Worm (Caenorhabditis elegans) whole organism, L2 larva: ENCODE measurements around the gene sax-7.
A peak's percentile ranks its signal among the peaks of the same experiment; 100 is the strongest.

ENCODE experiments used
- F13H6.1 ChIP-seq: sonication (generic microtip); optimal IDR thresholded peaks from 2 replicates; lab custom pipeline; 2016; ENCODE audit warnings: missing genetic modification characterization, missing compliant biosample characterization
- Y55F3AM.14 ChIP-seq: fragments of 200-800 bp; sonication (Bioruptor generic); optimal IDR thresholded peaks from 2 replicates; lab custom pipeline; 2018; ENCODE audit warnings: mild to moderate bottlenecking, missing genetic modification characterization, missing compliant biosample characterization
- alr-1 ChIP-seq: fragments of 150-350 bp; optimal IDR thresholded peaks from 2 replicates; lab custom pipeline; 2014; ENCODE audit warnings: missing biosample characterization, missing genetic modification characterization
- aly-2 ChIP-seq: fragments of 150-350 bp; optimal IDR thresholded peaks from 2 replicates; lab custom pipeline; 2014; ENCODE audit warnings: missing biosample characterization, missing genetic modification characterization
- ceh-16 ChIP-seq: fragments of 150-350 bp; optimal IDR thresholded peaks from 2 replicates; lab custom pipeline; 2014; ENCODE audit warnings: missing biosample characterization, missing genetic modification characterization
- crh-2 ChIP-seq: sonication (generic microtip); optimal IDR thresholded peaks from 2 replicates; lab custom pipeline; 2017; ENCODE audit warnings: missing biosample characterization, missing genetic modification characterization
- dmd-4 ChIP-seq: sonication (generic microtip); optimal IDR thresholded peaks from 2 replicates; lab custom pipeline; 2017; ENCODE audit warnings: missing biosample characterization, missing genetic modification characterization
- egl-27 ChIP-seq: sonication (generic microtip); optimal IDR thresholded peaks from 3 replicates; lab custom pipeline; 2017; ENCODE audit warnings: missing biosample characterization, missing genetic modification reagents, missing genetic modification characterization
- elt-1 ChIP-seq: fragments of 150-350 bp; optimal IDR thresholded peaks from 2 replicates; lab custom pipeline; 2014; ENCODE audit warnings: missing biosample characterization, missing genetic modification characterization
- elt-3 ChIP-seq: sonication (generic microtip); optimal IDR thresholded peaks from 2 replicates; lab custom pipeline; 2017; ENCODE audit warnings: missing biosample characterization, missing genetic modification characterization
- fos-1 ChIP-seq: fragments of 150-350 bp; optimal IDR thresholded peaks from 2 replicates; lab custom pipeline; 2014; ENCODE audit warnings: missing biosample characterization, missing genetic modification characterization
- gmeb-1 ChIP-seq: fragments of 150-350 bp; optimal IDR thresholded peaks from 2 replicates; lab custom pipeline; 2014; ENCODE audit warnings: missing biosample characterization, missing genetic modification characterization
- lin-11 ChIP-seq: fragments of 150-350 bp; sonication (generic microtip); optimal IDR thresholded peaks from 2 replicates; lab custom pipeline; 2014; ENCODE audit warnings: missing biosample characterization, missing genetic modification characterization, inconsistent platforms, mixed read lengths
- lin-13 ChIP-seq: fragments of 150-350 bp; optimal IDR thresholded peaks from 2 replicates; lab custom pipeline; 2014; ENCODE audit warnings: missing biosample characterization, missing genetic modification reagents, missing genetic modification characterization
- lin-39 ChIP-seq: fragments of 150-350 bp; optimal IDR thresholded peaks from 2 replicates; lab custom pipeline; 2014; ENCODE audit warnings: missing biosample characterization, missing genetic modification reagents, missing genetic modification characterization
- lsy-2 ChIP-seq, 2 experiments: fragments of 150-350 bp in 1 of 2; sonication (generic microtip) in 1 of 2; optimal IDR thresholded peaks; 2 replicates each; lab custom pipeline; 2014 to 2017; ENCODE audit warnings: missing biosample characterization in 2 of 2, missing genetic modification characterization in 2 of 2
- mbf-1 ChIP-seq: sonication (generic microtip); optimal IDR thresholded peaks from 2 replicates; lab custom pipeline; 2017; ENCODE audit warnings: missing biosample characterization, missing genetic modification characterization
- mdl-1 ChIP-seq, 2 experiments: fragments of 150-350 bp in 1 of 2; sonication (generic microtip) in 1 of 2; optimal IDR thresholded peaks; 2 replicates each; lab custom pipeline; 2017; ENCODE audit warnings: missing biosample characterization in 2 of 2, missing genetic modification characterization in 2 of 2
- nhr-10 ChIP-seq: sonication (generic microtip); optimal IDR thresholded peaks from 2 replicates; lab custom pipeline; 2017; ENCODE audit warnings: missing biosample characterization, missing genetic modification characterization
- nhr-11 ChIP-seq: fragments of 150-350 bp; optimal IDR thresholded peaks from 2 replicates; lab custom pipeline; 2014; ENCODE audit warnings: missing biosample characterization, missing genetic modification characterization
- nhr-12 ChIP-seq: fragments of 150-350 bp; optimal IDR thresholded peaks from 2 replicates; lab custom pipeline; 2014; ENCODE audit warnings: missing biosample characterization, missing genetic modification characterization
- nhr-129 ChIP-seq: fragments of 150-350 bp; optimal IDR thresholded peaks from 2 replicates; lab custom pipeline; 2014; ENCODE audit warnings: missing biosample characterization, missing genetic modification characterization
- nhr-21 ChIP-seq: fragments of 150-350 bp; optimal IDR thresholded peaks from 2 replicates; lab custom pipeline; 2014; ENCODE audit warnings: missing biosample characterization, missing genetic modification characterization
- nhr-237 ChIP-seq: fragments of 150-350 bp; optimal IDR thresholded peaks from 2 replicates; lab custom pipeline; 2014; ENCODE audit warnings: missing biosample characterization, missing genetic modification characterization
- nhr-6 ChIP-seq: fragments of 150-350 bp; optimal IDR thresholded peaks from 2 replicates; lab custom pipeline; 2014; ENCODE audit warnings: missing biosample characterization, missing genetic modification characterization
- nhr-77 ChIP-seq: fragments of 150-350 bp; optimal IDR thresholded peaks from 2 replicates; lab custom pipeline; 2014; ENCODE audit warnings: missing biosample characterization, missing genetic modification characterization
- peb-1 ChIP-seq: fragments of 150-350 bp; optimal IDR thresholded peaks from 2 replicates; lab custom pipeline; 2014; ENCODE audit warnings: missing biosample characterization, missing genetic modification characterization
- sem-4 ChIP-seq: fragments of 150-350 bp; optimal IDR thresholded peaks from 2 replicates; lab custom pipeline; 2014; ENCODE audit warnings: missing biosample characterization, missing genetic modification reagents, missing genetic modification characterization
- sma-3 ChIP-seq: sonication (generic microtip); optimal IDR thresholded peaks from 2 replicates; lab custom pipeline; 2016; ENCODE audit warnings: missing genetic modification reagents, missing genetic modification characterization, missing compliant biosample characterization
- sma-9 ChIP-seq, 2 experiments: fragments of 150-350 bp in 1 of 2; sonication (generic microtip) in 1 of 2; optimal IDR thresholded peaks; 2 replicates each; lab custom pipeline; 2014 to 2016; ENCODE audit warnings: missing genetic modification characterization in 2 of 2, mild to moderate bottlenecking in 1 of 2, missing biosample characterization in 1 of 2, missing compliant biosample characterization in 1 of 2, missing genetic modification reagents in 1 of 2, moderate library complexity in 1 of 2
- snpc-4 ChIP-seq: fragments of 150-350 bp; optimal IDR thresholded peaks from 2 replicates; lab custom pipeline; 2014; ENCODE audit warnings: missing biosample characterization, missing genetic modification characterization
- unc-39 ChIP-seq: fragments of 150-350 bp; optimal IDR thresholded peaks from 2 replicates; lab custom pipeline; 2014; ENCODE audit warnings: missing biosample characterization, missing genetic modification characterization
- unc-62 ChIP-seq: fragments of 150-350 bp; optimal IDR thresholded peaks from 2 replicates; lab custom pipeline; 2014; ENCODE audit warnings: missing biosample characterization, missing genetic modification reagents, missing genetic modification characterization
- zag-1 ChIP-seq: fragments of 150-350 bp; optimal IDR thresholded peaks from 2 replicates; lab custom pipeline; 2014; ENCODE audit warnings: missing biosample characterization, missing genetic modification characterization
- ztf-1 ChIP-seq: fragments of 200-800 bp; sonication (Bioruptor generic); conservative IDR thresholded peaks from 2 replicates; pipeline ENCODE4 v1.3.6; 2022; ENCODE audit warnings: missing genetic modification characterization, missing compliant biosample characterization
- ztf-11 ChIP-seq: sonication (generic microtip); optimal IDR thresholded peaks from 2 replicates; lab custom pipeline; 2017; ENCODE audit warnings: missing biosample characterization, missing genetic modification characterization

Gene sax-7

DNA sequence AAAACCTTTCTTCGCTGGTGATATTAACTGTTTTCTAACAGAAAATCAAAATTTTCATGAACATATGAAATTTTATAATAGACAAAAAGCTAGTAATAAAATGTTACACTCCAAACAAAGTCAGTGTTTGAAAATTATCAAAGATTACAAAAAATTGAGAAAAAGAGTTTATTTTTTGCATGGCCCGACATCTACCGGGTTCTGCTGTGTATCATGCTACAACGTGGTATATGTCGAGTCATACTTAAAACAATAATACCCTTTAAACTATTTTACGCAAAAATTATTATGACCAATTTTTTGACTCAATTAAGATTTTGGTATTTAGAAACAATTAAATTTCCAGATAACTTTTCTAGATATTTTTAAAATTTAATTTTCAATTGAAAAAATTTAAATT lies 13.1 kb downstream of the sax-7 start:
- TF ChIP-seq snpc-4 (tag; lab: Kevin White, UChicago) (peak; percentile 37), nhr-129 (tag; lab: Kevin White, UChicago) (no peak)

DNA sequence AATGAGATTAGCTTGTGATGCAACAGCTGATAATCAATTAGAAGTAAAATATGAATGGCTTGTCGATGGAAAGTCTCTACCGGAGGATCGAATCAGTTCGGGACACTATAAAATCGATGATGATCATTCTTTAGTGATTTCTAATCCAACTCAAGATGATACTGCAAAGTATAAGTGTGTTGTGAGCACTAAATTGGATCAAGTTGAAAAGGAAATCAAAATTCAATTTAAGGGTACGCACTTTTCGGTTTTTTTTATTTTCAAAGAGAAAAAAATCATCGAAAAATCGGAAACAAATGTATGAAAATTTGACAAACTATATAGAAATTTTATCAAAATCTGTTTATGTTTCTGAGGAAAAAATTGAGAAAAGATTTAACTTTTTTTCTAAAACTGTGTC lies 14.1 kb downstream of the sax-7 start:
- no peak for TF ChIP-seq lin-11 (tag; lab: Kevin White, UChicago)
- TF ChIP-seq nhr-10 (tag; lab: Kevin White, UChicago), result no peak
- TF ChIP-seq lin-39 (tag; lab: Kevin White, UChicago), result no peak
- TF ChIP-seq sma-3 (GFP tag; lab: Kevin White, UChicago), result no peak
- no peak for TF ChIP-seq ceh-16 (tag; lab: Kevin White, UChicago)
- TF ChIP-seq nhr-6 (tag; lab: Kevin White, UChicago), result no peak
- no peak for TF ChIP-seq unc-62 (GFP tag; lab: Kevin White, UChicago)
- no peak for TF ChIP-seq mbf-1 (tag; lab: Kevin White, UChicago)
- TF ChIP-seq nhr-237 (tag; lab: Kevin White, UChicago), result no peak
- TF ChIP-seq gmeb-1 (tag; lab: Kevin White, UChicago), result no peak
- no peak for TF ChIP-seq zag-1 (tag; lab: Kevin White, UChicago)
- no peak for TF ChIP-seq nhr-12 (tag; lab: Kevin White, UChicago)
- no peak for TF ChIP-seq peb-1 (tag; lab: Kevin White, UChicago)
- TF ChIP-seq nhr-11 (tag; lab: Kevin White, UChicago), result no peak
- TF ChIP-seq nhr-21 (tag; lab: Kevin White, UChicago), result no peak
- TF ChIP-seq lin-13, result no peak
- TF ChIP-seq, all 48 proteins: peak for 0

- TF ChIP-seq elt-3 (tag; lab: Kevin White, UChicago) (no peak), lin-11 (tag; lab: Kevin White, UChicago) (no peak), peb-1 (tag; lab: Kevin White, UChicago) (no peak), nhr-77 (tag; lab: Kevin White, UChicago) (no peak), crh-2 (no peak), ztf-1 (GFP tag; lab: Robert Waterston, UW) (no peak), dmd-4 (tag; lab: Kevin White, UChicago) (no peak), unc-62 (GFP tag; lab: Kevin White, UChicago) (no peak), unc-39 (tag; lab: Kevin White, UChicago) (no peak), nhr-11 (tag; lab: Kevin White, UChicago) (no peak), elt-1 (tag; lab: Kevin White, UChicago) (no peak), gmeb-1 (tag; lab: Kevin White, UChicago) (no peak), mdl-1 (tag; optimal IDR thresholded peaks at IDR 0.05; lab: Kevin White, UChicago) (no peak), zag-1 (tag; lab: Kevin White, UChicago) (no peak), F13H6.1 (no peak), sma-9 (GFP tag; optimal IDR thresholded peaks at IDR 0.05; lab: Kevin White, UChicago) (no peak), sma-9 (tag; optimal IDR thresholded peaks at IDR 0.05; lab: Kevin White, UChicago) (no peak)
Observed at ce11 chrIV:8080166-8080565, 17.7 kb downstream of the sax-7 start.

DNA sequence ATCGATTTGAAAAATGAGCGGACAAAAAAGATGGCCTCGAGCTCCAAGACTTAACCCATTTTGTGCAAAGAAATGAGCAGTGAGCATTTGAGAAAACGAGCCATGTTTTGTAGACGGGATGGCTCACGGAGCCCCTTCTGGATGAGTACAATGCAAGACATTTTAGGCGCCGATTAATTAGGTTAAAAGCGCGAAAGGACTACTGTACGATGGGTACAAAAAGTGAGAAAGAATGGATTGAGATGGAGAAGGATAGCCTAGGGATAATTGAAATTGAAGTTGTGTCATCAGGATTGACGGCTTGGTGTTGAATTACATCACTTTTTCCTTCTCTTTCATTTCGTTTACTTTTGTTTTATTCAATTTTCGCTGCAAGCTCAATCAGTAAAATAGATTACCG lies 18.3 kb downstream of the sax-7 start:
- TF ChIP-seq dmd-4 (tag; lab: Kevin White, UChicago) (no peak), nhr-129 (tag; lab: Kevin White, UChicago) (no peak), alr-1 (tag; lab: Kevin White, UChicago) (no peak), sem-4 (tag; lab: Kevin White, UChicago) (no peak), unc-39 (tag; lab: Kevin White, UChicago) (no peak), egl-27 (no peak), lsy-2 (tag; optimal IDR thresholded peaks at IDR 0.05; lab: Kevin White, UChicago) (no peak)

- TF ChIP-seq fos-1 (peak; percentile 0), F13H6.1 (no peak)
Observed at ce11 chrIV:8086552-8086951, 24.1 kb downstream of the sax-7 start, which contains the start of gene nsy-7. Gene nsy-7 (minus strand): TSS chrIV:8086652.

DNA sequence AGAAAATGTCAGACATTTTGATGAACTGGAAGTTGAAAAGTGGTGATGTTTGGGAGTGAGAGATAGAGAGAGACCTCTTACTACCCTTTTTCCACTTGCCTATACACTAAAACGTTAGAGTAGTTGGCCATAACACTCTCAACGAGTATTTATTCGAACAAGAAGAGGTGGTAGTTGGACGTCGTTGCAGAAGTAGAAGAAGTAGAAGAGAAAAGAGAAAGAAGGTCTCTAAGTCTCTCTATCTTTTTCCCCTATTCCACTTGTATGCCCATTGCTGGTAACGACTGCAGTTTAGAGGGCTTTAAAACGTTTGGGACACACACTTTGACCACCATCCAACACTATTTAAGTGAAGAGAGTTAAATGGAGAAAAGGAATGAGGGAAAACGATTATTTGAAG lies 29.1 kb downstream of the sax-7 start:
- TF ChIP-seq lin-39 (tag; lab: Kevin White, UChicago) (no peak), gmeb-1 (tag; lab: Kevin White, UChicago) (no peak), aly-2 (tag; lab: Kevin White, UChicago) (no peak), mdl-1 (tag; optimal IDR thresholded peaks at IDR 0.05; lab: Kevin White, UChicago) (no peak), ztf-11 (tag; lab: Kevin White, UChicago) (no peak), nhr-129 (tag; lab: Kevin White, UChicago) (no peak), sma-3 (GFP tag; lab: Kevin White, UChicago) (no peak), elt-3 (tag; lab: Kevin White, UChicago) (no peak), Y55F3AM.14 (GFP tag; lab: Kevin White, UChicago) (no peak)
